Worm (Caenorhabditis elegans): ENCODE results near the gene mac-1.

DNA sequence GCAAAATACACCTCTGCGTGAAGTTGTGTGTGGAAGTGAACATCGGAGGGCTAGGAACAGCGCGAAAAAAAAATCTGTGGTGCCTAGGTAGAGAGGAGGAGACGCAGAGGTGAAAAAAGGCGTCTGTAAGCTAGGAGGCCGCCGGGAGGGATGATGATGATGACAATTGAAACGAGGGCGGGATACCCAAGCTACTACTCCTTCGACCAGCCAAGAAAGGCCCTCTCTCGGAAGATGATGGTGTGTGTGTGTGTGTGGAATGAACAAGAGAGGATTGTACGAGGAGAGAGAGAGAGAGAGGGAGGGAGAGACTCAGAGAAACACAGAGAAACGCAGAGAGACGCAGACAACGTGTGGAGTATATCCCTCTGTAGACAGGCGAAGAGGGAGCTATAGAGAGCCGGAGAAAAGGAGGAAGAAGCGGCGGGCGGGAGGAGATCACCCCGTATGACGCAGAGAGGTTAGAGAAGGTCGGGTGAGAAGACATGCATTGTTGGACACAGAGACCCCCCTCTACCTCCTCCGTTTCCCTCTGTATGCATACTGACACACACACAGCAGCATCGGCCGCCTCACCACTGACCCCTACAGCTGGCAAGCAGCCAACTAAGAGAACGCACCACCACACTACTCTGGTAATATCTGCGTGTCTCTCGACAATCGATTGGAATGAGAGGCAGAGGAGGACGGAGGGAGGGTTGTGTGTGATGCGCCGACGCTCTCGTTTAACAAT lies 14.4 kb upstream of the mac-1 start:
- TF ChIP-seq unc-62 (GFP tag; optimal IDR thresholded peaks at IDR 0.05): no peak
- peak; percentile 99 for TF ChIP-seq F13H6.1 (tag; optimal IDR thresholded peaks at IDR 0.05)
- TF ChIP-seq unc-55 (GFP tag; optimal IDR thresholded peaks at IDR 0.05): peak; percentile 76
- TF ChIP-seq lsy-2 (tag; optimal IDR thresholded peaks at IDR 0.05): peak; percentile 80 to 83
- TF ChIP-seq blmp-1 (tag; optimal IDR thresholded peaks at IDR 0.05; ENCODE audit: insufficient read depth): peak; percentile 23
- no peak for TF ChIP-seq ama-1 (optimal IDR thresholded peaks at IDR 0.05)
- peak; percentile 76 for TF ChIP-seq ceh-82 (tag; optimal IDR thresholded peaks at IDR 0.05)
- TF ChIP-seq sem-4 (tag; optimal IDR thresholded peaks at IDR 0.05): peak; percentile 83
- no peak for TF ChIP-seq aly-2 (tag; optimal IDR thresholded peaks at IDR 0.05)
- no peak for TF ChIP-seq R02D3.7 (tag; optimal IDR thresholded peaks at IDR 0.05)
- peak; percentile 87 for TF ChIP-seq zag-1 (tag; optimal IDR thresholded peaks at IDR 0.05)

Data from whole organism, L2 larva.